Worm (Caenorhabditis elegans): ENCODE data around the gene pals-25.

Gene pals-25

DNA sequence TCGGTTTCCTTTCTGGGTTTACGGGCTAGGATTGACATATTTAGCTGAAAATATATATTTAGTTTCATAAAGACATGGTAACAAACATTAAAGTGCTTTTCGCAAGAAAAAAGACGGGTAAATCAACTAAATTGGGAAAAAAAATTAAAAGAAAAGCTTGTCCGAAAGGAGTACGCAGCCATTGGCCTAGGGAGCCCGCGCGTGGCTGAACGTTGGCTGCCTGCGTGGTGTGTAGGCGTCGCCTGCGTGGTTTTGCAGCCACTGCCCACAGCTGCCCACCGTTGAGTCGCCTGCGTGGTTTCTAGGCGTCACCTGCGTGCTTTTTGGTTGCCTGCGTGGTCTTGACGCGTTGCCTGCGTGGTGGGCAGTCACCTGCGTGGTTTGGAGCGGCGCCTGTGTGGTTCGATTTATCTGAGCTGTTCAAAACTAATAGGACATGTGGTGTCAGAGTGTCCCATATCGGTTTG lies 12.3 kb upstream of the pals-25 start, which contains the start of gene C29F9.12:
C29F9.12 (minus strand) TSS at position 51 of the 467 bp plus-strand sequence.
- TF ChIP-seq set-16 (GFP tag; IDR thresholded peaks at IDR 0.05) (peak; percentile 82), egl-43 (GFP tag; IDR thresholded peaks at IDR 0.05) (0 out of 2 replicates have a peak, but pooled peaks have one; percentile 23)

DNA sequence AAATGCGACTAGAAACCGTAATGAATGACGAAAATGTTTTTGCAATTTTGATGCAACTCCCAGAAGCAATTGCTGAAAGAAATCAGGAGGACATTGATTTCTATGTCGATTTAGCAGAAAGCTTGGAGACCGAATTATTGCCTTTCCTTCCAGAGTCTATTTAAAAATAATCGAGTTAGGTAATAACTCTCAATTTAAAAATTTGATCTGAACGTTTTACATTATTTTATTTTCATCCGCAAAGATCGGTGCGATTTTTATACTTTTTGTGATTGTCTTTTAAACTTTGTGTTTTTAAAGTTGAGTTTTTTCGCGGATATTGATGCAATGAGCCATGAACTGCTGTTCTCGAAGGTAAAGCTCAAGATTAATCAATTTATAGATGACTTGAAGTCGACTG lies 9.8 kb upstream of the pals-25 start, which contains the start of gene pals-23:
pals-23 (plus strand) TSS at position 301 of the 400 bp plus-strand sequence.
- TF ChIP-seq unc-62 (GFP tag; optimal IDR thresholded peaks at IDR 0.05 in 1 of 2): no peak
- TF ChIP-seq unc-62 (tag; optimal IDR thresholded peaks at IDR 0.05): no peak
- TF ChIP-seq F37D6.2 (tag; optimal IDR thresholded peaks at IDR 0.05): no peak
- TF ChIP-seq mes-2 (tag; optimal IDR thresholded peaks at IDR 0.05; ENCODE audit: poor library complexity, severe bottlenecking): no peak

- peak; percentile 40 for TF ChIP-seq dve-1 (tag; optimal IDR thresholded peaks at IDR 0.05; ENCODE audit: insufficient read depth)
- no peak for TF ChIP-seq mdl-1 (tag; optimal IDR thresholded peaks at IDR 0.05)
- TF ChIP-seq mxl-2 (GFP tag; conservative IDR thresholded peaks at IDR 0.05): no peak
- TF ChIP-seq pqm-1 (tag; optimal IDR thresholded peaks at IDR 0.05): peak; percentile 10
- TF ChIP-seq aha-1 (tag): no peak
- no peak for TF ChIP-seq zfp-2 (tag; optimal IDR thresholded peaks at IDR 0.05)
- TF ChIP-seq hlh-11 (tag; optimal IDR thresholded peaks at IDR 0.05): peak; percentile 13
- TF ChIP-seq rbr-2 (tag; optimal IDR thresholded peaks at IDR 0.05): no peak
- TF ChIP-seq daf-16 (GFP tag; optimal IDR thresholded peaks at IDR 0.05): no peak
- peak; percentile 78 for TF ChIP-seq daf-16 (tag; optimal IDR thresholded peaks at IDR 0.05)
These were observed 3.6 kb upstream of the pals-25 start, which contains the start of the genes nhr-280 and C29F9.2 for ce11 chrIII:130650-131049. Gene nhr-280 (minus strand): TSS chrIII:130750. Gene C29F9.2 (plus strand): TSS chrIII:130947.

- TF ChIP-seq unc-62 (GFP tag; optimal IDR thresholded peaks at IDR 0.05 in 1 of 2) (no peak), unc-62 (tag; optimal IDR thresholded peaks at IDR 0.05) (no peak), gei-8 (GFP tag; optimal IDR thresholded peaks at IDR 0.05) (no peak), D1046.2 (GFP tag; IDR thresholded peaks at IDR 0.05) (no peak), zag-1 (tag; optimal IDR thresholded peaks at IDR 0.05) (no peak), mdt-29 (GFP tag; IDR thresholded peaks at IDR 0.05) (no peak), R02D3.7 (tag; optimal IDR thresholded peaks at IDR 0.05) (no peak), nhr-41 (GFP tag; IDR thresholded peaks at IDR 0.05) (no peak), ZK337.2 (GFP tag; IDR thresholded peaks at IDR 0.05) (no peak), zip-11 (GFP tag; IDR thresholded peaks at IDR 0.05) (no peak), mxl-2 (GFP tag; conservative IDR thresholded peaks at IDR 0.05) (no peak), ama-1 (optimal IDR thresholded peaks at IDR 0.05) (no peak), ceh-28 (tag; optimal IDR thresholded peaks at IDR 0.05) (no peak), T26A8.4 (GFP tag; IDR thresholded peaks at IDR 0.05) (no peak), spr-1 (tag; optimal IDR thresholded peaks at IDR 0.05) (no peak), madf-5 (GFP tag; IDR thresholded peaks at IDR 0.05) (no peak), unc-130 (GFP tag; optimal IDR thresholded peaks at IDR 0.05) (no peak), daf-19 (GFP tag; conservative IDR thresholded peaks at IDR 0.05) (no peak), lin-39 (tag; optimal IDR thresholded peaks at IDR 0.05) (no peak), F10B5.3 (tag; optimal IDR thresholded peaks at IDR 0.05) (no peak), lin-15B (tag; optimal IDR thresholded peaks at IDR 0.05) (no peak), nhr-76 (tag; optimal IDR thresholded peaks at IDR 0.05) (no peak), hif-1 (tag; optimal IDR thresholded peaks at IDR 0.05) (no peak), spr-3 (GFP tag; optimal IDR thresholded peaks at IDR 0.05) (no peak), madf-9 (GFP tag; conservative IDR thresholded peaks at IDR 0.05) (no peak), ctbp-1 (GFP tag; IDR thresholded peaks at IDR 0.05) (no peak), nhr-25 (tag; optimal IDR thresholded peaks at IDR 0.05; ENCODE audit: borderline replicate concordance, insufficient read depth) (no peak), dmd-8 (GFP tag; IDR thresholded peaks at IDR 0.05) (no peak), zfp-2 (tag; optimal IDR thresholded peaks at IDR 0.05) (no peak), nhr-10 (tag; optimal IDR thresholded peaks at IDR 0.05) (no peak), nhr-42 (GFP tag; IDR thresholded peaks at IDR 0.05) (no peak), lir-3 (tag; optimal IDR thresholded peaks at IDR 0.05) (no peak), daf-8 (GFP tag; IDR thresholded peaks at IDR 0.05) (no peak), nhr-237 (tag; optimal IDR thresholded peaks at IDR 0.05) (no peak), ZK546.5 (tag; optimal IDR thresholded peaks at IDR 0.05) (no peak)
These were observed 2.7 kb upstream of the pals-25 start for ce11 chrIII:131627-132026.
